Worm (Caenorhabditis elegans) whole organism, L3 larva: ENCODE measurements around the gene dhs-23.
A peak's percentile ranks its signal among the peaks of the same experiment; 100 is the strongest.
"Not testable (repeated sequence)": the region's sequence is repeated elsewhere in the genome, so short reads cannot be mapped to it uniquely, and the experiment has no call there.

Experiments used
- R02D3.7 ChIP-seq: fragments of 150-350 bp; optimal IDR thresholded peaks from 2 replicates; lab custom pipeline; 2014; ENCODE audit warnings: missing biosample characterization, missing genetic modification characterization
- ZK546.5 ChIP-seq: sonication (generic microtip); optimal IDR thresholded peaks from 2 replicates; lab custom pipeline; 2017; ENCODE audit warnings: missing biosample characterization, missing genetic modification characterization
- aly-2 ChIP-seq: fragments of 150-350 bp; optimal IDR thresholded peaks from 2 replicates; lab custom pipeline; 2014; ENCODE audit warnings: missing biosample characterization, missing genetic modification characterization
- ama-1 ChIP-seq: fragments of 150-350 bp; optimal IDR thresholded peaks from 2 replicates; lab custom pipeline; 2018
- ceh-28 ChIP-seq: fragments of 150-350 bp; optimal IDR thresholded peaks from 2 replicates; lab custom pipeline; 2014; ENCODE audit warnings: missing biosample characterization, missing genetic modification reagents, missing genetic modification characterization
- ceh-82 ChIP-seq: fragments of 150-350 bp; optimal IDR thresholded peaks from 2 replicates; lab custom pipeline; 2014; ENCODE audit warnings: missing biosample characterization, missing genetic modification characterization
- ceh-9 ChIP-seq: sonication (generic microtip); optimal IDR thresholded peaks from 2 replicates; lab custom pipeline; 2018; ENCODE audit warnings: missing biosample characterization, missing genetic modification characterization
- daf-12 ChIP-seq: fragments of 150-350 bp; optimal IDR thresholded peaks from 2 replicates; lab custom pipeline; 2014; ENCODE audit warnings: missing biosample characterization, missing genetic modification reagents, missing genetic modification characterization
- egl-27 ChIP-seq: sonication (generic microtip); optimal IDR thresholded peaks from 4 replicates; lab custom pipeline; 2017; ENCODE audit warnings: missing biosample characterization, missing genetic modification reagents, missing genetic modification characterization
- elt-2 ChIP-seq: sonication (generic microtip); optimal IDR thresholded peaks from 2 replicates; lab custom pipeline; 2016; ENCODE audit warnings: missing genetic modification reagents, mild to moderate bottlenecking, missing genetic modification characterization, missing compliant biosample characterization
- eor-1 ChIP-seq, 2 experiments: fragments of 150-350 bp; optimal IDR thresholded peaks; 2 replicates each; lab custom pipeline; 2014 to 2018; ENCODE audit warnings: missing biosample characterization in 2 of 2, missing genetic modification characterization in 2 of 2
- fkh-10 ChIP-seq: sonication (generic microtip); optimal IDR thresholded peaks from 2 replicates; lab custom pipeline; 2017; ENCODE audit warnings: missing biosample characterization, missing genetic modification reagents, missing genetic modification characterization
- fos-1 ChIP-seq: fragments of 150-350 bp; optimal IDR thresholded peaks from 2 replicates; lab custom pipeline; 2014; ENCODE audit warnings: missing biosample characterization, missing genetic modification characterization
- hmg-11 ChIP-seq: sonication (generic microtip); optimal IDR thresholded peaks from 2 replicates; lab custom pipeline; 2016; ENCODE audit warnings: missing genetic modification characterization, missing compliant biosample characterization
- jun-1 ChIP-seq: fragments of 150-350 bp; optimal IDR thresholded peaks from 2 replicates; lab custom pipeline; 2014; ENCODE audit warnings: missing biosample characterization, missing genetic modification reagents, missing genetic modification characterization
- mdl-1 ChIP-seq: fragments of 150-350 bp; optimal IDR thresholded peaks from 2 replicates; lab custom pipeline; 2014; ENCODE audit warnings: missing biosample characterization, missing genetic modification characterization
- nfya-1 ChIP-seq: sonication (generic microtip); optimal IDR thresholded peaks from 2 replicates; lab custom pipeline; 2017; ENCODE audit warnings: missing genetic modification characterization, mild to moderate bottlenecking, missing compliant biosample characterization, antibody characterized with exemption, moderate library complexity; ENCODE audit not compliant: insufficient read depth
- nhr-12 ChIP-seq: fragments of 150-350 bp; optimal IDR thresholded peaks from 2 replicates; lab custom pipeline; 2014; ENCODE audit warnings: missing biosample characterization, missing genetic modification characterization
- nhr-43 ChIP-seq: sonication (generic microtip); optimal IDR thresholded peaks from 2 replicates; lab custom pipeline; 2016; ENCODE audit warnings: mild to moderate bottlenecking, missing genetic modification characterization, missing compliant biosample characterization; ENCODE audit not compliant: poor library complexity, severe bottlenecking
- nhr-67 ChIP-seq: fragments of 150-350 bp; optimal IDR thresholded peaks from 2 replicates; lab custom pipeline; 2014; ENCODE audit warnings: missing biosample characterization, missing genetic modification characterization
- nhr-76 ChIP-seq: fragments of 150-350 bp; sonication (generic microtip); optimal IDR thresholded peaks from 5 replicates; lab custom pipeline; 2014; ENCODE audit warnings: missing biosample characterization, missing genetic modification characterization
- nhr-77 ChIP-seq: fragments of 150-350 bp; optimal IDR thresholded peaks from 2 replicates; lab custom pipeline; 2014; ENCODE audit warnings: missing biosample characterization, missing genetic modification characterization
- pha-4 ChIP-seq: fragments of 150-350 bp; optimal IDR thresholded peaks from 2 replicates; lab custom pipeline; 2014; ENCODE audit warnings: missing biosample characterization, missing genetic modification reagents, missing genetic modification characterization
- pqm-1 ChIP-seq: fragments of 150-350 bp; optimal IDR thresholded peaks from 2 replicates; lab custom pipeline; 2017; ENCODE audit warnings: missing biosample characterization, missing genetic modification characterization, inconsistent platforms
- sea-2 ChIP-seq: fragments of 150-350 bp; sonication (generic microtip); optimal IDR thresholded peaks from 4 replicates; lab custom pipeline; 2014; ENCODE audit warnings: missing biosample characterization, missing genetic modification reagents, missing genetic modification characterization
- skn-1 ChIP-seq: fragments of 150-350 bp; optimal IDR thresholded peaks from 2 replicates; lab custom pipeline; 2014; ENCODE audit warnings: missing biosample characterization, missing genetic modification characterization
- snpc-4 ChIP-seq: fragments of 150-350 bp; optimal IDR thresholded peaks from 2 replicates; lab custom pipeline; 2014; ENCODE audit warnings: missing biosample characterization, missing genetic modification characterization
- tbx-2 ChIP-seq: sonication (generic microtip); optimal IDR thresholded peaks from 2 replicates; lab custom pipeline; 2016; ENCODE audit warnings: mild to moderate bottlenecking, missing genetic modification characterization, missing compliant biosample characterization
- ztf-11 ChIP-seq: fragments of 150-350 bp; optimal IDR thresholded peaks from 2 replicates; lab custom pipeline; 2014; ENCODE audit warnings: missing biosample characterization, missing genetic modification characterization
- ztf-4 ChIP-seq: fragments of 150-350 bp; optimal IDR thresholded peaks from 2 replicates; lab custom pipeline; 2014; ENCODE audit warnings: missing biosample characterization, missing genetic modification characterization

The dhs-23 gene

DNA sequence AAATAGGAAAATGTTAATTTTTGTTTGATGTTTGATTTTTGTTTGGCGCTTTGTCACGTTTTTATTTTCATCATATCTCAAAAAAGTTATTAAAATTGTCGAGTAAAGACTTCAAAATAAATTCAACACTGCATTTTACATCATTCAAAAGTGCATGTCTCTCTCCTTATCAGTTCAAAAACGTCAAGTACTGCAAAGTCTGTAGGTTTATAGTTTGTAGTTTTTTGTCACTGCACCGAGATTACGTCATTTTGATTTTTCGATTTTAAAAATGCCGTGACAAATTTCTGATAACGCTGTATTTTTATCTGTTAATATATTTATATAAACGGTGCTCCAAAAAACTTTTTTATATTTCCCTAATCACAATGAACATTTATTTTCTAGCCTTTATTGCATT lies 26.4 kb upstream of the dhs-23 start, which contains the start of gene C29F3.7:
C29F3.7 (plus strand) TSS at position 254 of the 400 bp plus-strand sequence.
- TF ChIP-seq egl-27 (tag; lab: Kevin White, UChicago) (peak; percentile 60), elt-2 (tag; lab: Kevin White, UChicago) (peak; percentile 99), pqm-1 (tag; lab: Kevin White, UChicago) (peak; percentile 99), jun-1 (tag; lab: Kevin White, UChicago) (peak; percentile 57), nhr-67 (tag; lab: Kevin White, UChicago) (no peak)
- TF ChIP-seq, all 47 proteins: peak for 4

DNA sequence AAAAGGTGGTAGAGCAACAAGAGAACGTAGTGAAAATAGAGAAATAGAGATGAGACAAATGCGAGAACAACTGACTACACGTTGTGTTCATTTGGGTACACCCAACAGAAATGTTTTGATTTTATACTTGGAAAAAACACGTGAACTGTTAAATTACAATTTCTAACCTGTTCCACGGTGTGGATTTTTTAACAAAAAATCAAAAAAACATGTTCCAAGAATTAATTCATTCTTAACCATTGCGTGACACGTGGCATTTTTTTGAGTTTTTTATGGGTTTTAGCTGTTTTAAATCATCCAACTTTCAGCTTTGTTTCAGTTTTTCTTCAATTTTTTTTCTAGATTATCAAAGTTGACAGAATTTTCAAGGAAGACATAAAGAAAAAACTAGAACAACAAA lies 19.6 kb upstream of the dhs-23 start, which contains the start of gene ech-1.1:
ech-1.1 (minus strand) TSS at position 101 of the 400 bp plus-strand sequence.
- not testable (repeated sequence) for TF ChIP-seq nhr-67 (tag; lab: Kevin White, UChicago); aly-2; pha-4

ce11 chrV:15367770-15368169 lies 13.2 kb upstream of the dhs-23 start:
- TF ChIP-seq sea-2, result no peak
- TF ChIP-seq elt-2 (tag; lab: Kevin White, UChicago), result no peak
- TF ChIP-seq nhr-76 (tag; lab: Kevin White, UChicago), result no peak
- no peak for TF ChIP-seq tbx-2
- TF ChIP-seq eor-1 (tag; optimal IDR thresholded peaks at IDR 0.05; lab: Kevin White, UChicago), result no peak
- no peak for TF ChIP-seq jun-1 (tag; lab: Kevin White, UChicago)
- no peak for TF ChIP-seq fkh-10 (GFP tag; lab: Kevin White, UChicago)
- TF ChIP-seq ceh-9, result no peak
- TF ChIP-seq, all 47 proteins: peak for 0

- TF ChIP-seq ztf-4 (no peak), skn-1 (no peak), snpc-4 (tag; lab: Kevin White, UChicago) (no peak), nhr-12 (tag; lab: Kevin White, UChicago) (no peak), nhr-43 (tag; lab: Kevin White, UChicago) (no peak), hmg-11 (tag; lab: Kevin White, UChicago) (no peak), ZK546.5 (tag; lab: Kevin White, UChicago) (no peak), fos-1 (tag; lab: Kevin White, UChicago) (no peak), mdl-1 (tag; lab: Kevin White, UChicago) (no peak), ama-1 (lab: Kevin White, UChicago) (no peak), eor-1 (tag; optimal IDR thresholded peaks at IDR 0.05; lab: Kevin White, UChicago) (no peak), ceh-9 (no peak)
Measured at ce11 chrV:15369707-15370106, 11.3 kb upstream of the dhs-23 start, which contains the start of gene nhr-269. TSS of gene nhr-269 (minus strand) at chrV:15369807.

- TF ChIP-seq tbx-2 (no peak), hmg-11 (tag; lab: Kevin White, UChicago) (no peak), aly-2 (no peak), ceh-9 (no peak), ztf-11 (tag; lab: Kevin White, UChicago) (no peak), ama-1 (lab: Kevin White, UChicago) (no peak), fkh-10 (GFP tag; lab: Kevin White, UChicago) (no peak), ceh-82 (tag; lab: Kevin White, UChicago) (no peak), nhr-43 (tag; lab: Kevin White, UChicago) (no peak), elt-2 (tag; lab: Kevin White, UChicago) (no peak), R02D3.7 (tag; lab: Kevin White, UChicago) (no peak), eor-1 (tag; optimal IDR thresholded peaks at IDR 0.05; lab: Kevin White, UChicago) (no peak), nfya-1 (tag; lab: Kevin White, UChicago) (no peak), pha-4 (no peak), ZK546.5 (tag; lab: Kevin White, UChicago) (no peak), pqm-1 (tag; lab: Kevin White, UChicago) (no peak), ceh-28 (no peak), daf-12 (tag; lab: Kevin White, UChicago) (no peak), egl-27 (tag; lab: Kevin White, UChicago) (no peak), nhr-77 (tag; lab: Kevin White, UChicago) (no peak)
Measured at ce11 chrV:15376223-15376622, 4.8 kb upstream of the dhs-23 start, which contains the start of gene srh-52. TSS of gene srh-52 (minus strand) at chrV:15376323.

DNA sequence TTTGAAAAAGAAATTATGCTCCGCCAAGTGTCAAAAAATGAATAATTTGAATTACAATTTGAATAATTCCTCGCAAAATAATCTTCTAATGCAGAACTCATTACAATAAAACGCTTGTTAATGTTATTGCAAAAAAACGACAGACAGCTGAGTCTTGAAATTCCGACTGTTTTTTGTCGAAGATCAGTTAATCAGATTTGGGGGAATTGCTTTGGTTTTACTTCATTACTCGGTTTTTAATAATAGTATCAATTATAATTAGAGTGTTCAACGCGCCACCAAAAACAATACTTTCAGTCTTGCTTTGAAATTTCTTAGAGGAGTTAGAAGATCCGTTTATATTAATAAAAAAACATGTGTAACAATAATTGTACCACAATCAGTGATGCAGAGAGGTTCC lies 3.1 kb upstream of the dhs-23 start, which contains the start of gene srh-122:
srh-122 (minus strand) TSS at position 101 of the 400 bp plus-strand sequence.
- TF ChIP-seq sea-2, result no peak
